Fruit fly (Drosophila melanogaster) whole organism: ENCODE measurements around the gene CG6282.

Source experiments
- CG8478 ChIP-seq: fragments of >200 bp; optimal IDR thresholded peaks from 2 replicates; lab custom pipeline; 2018; ENCODE audit warnings: inconsistent platforms
- Dll ChIP-seq: fragments of >200 bp; optimal IDR thresholded peaks from 2 replicates; lab custom pipeline; 2017
- EcR ChIP-seq, 2 experiments: fragments of >200 bp; optimal IDR thresholded peaks; 2 replicates each; lab custom pipeline; 2017; ENCODE audit warnings: missing biosample characterization in 2 of 2, missing genetic modification characterization in 2 of 2, missing genetic modification reagents in 2 of 2
- pan ChIP-seq: fragments of >200 bp; optimal IDR thresholded peaks from 2 replicates; lab custom pipeline; 2017
- psq ChIP-seq: fragments of >200 bp; optimal IDR thresholded peaks from 2 replicates; lab custom pipeline; 2017
- usp ChIP-seq: fragments of >200 bp; optimal IDR thresholded peaks from 2 replicates; lab custom pipeline; 2017; ENCODE audit warnings: missing biosample characterization, missing genetic modification characterization, mixed read lengths

DNA sequence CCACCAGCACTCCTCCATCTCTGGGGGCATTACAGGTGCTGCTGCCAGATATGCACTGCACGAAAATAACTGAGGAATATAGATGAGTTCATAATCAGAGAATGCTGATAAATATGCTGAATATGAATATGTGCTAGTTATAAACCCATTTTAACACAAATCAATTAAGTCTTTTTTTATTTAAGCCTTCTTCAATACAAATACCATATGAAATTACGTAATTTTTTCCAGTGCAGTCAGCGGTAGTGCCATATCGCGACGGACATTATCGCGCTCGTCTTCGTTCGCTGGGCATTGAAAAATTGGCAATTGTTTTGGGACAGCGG is 52.9 kb downstream of the CG6282 start:
- TF ChIP-seq CG8478 (lab: Kevin White, UChicago) (no peak), psq (lab: Kevin White, UChicago) (no peak), EcR (GFP tag; optimal IDR thresholded peaks at IDR 0.05; lab: Kevin White, UChicago) (no peak), pan (lab: Kevin White, UChicago) (no peak), Dll (lab: Kevin White, UChicago) (no peak), usp (GFP tag; lab: Kevin White, UChicago) (no peak)
